Fruit fly (Drosophila melanogaster) whole organism, adult: Measurements from ENCODE around the gene sstn.

Source experiments
- CG11617 ChIP-seq: fragments of 200-800 bp; sonication (Bioruptor generic); optimal IDR thresholded peaks from 2 replicates; lab custom pipeline; 2017; ENCODE audit warnings: mild to moderate bottlenecking, missing biosample characterization, missing genetic modification reagents, missing genetic modification characterization
- CG12768 ChIP-seq: fragments of 200-800 bp; sonication (Bioruptor generic); optimal IDR thresholded peaks from 2 replicates; lab custom pipeline; 2017; ENCODE audit warnings: missing biosample characterization, missing genetic modification characterization, mild to moderate bottlenecking, moderate library complexity, missing genetic modification reagents
- CG14711 ChIP-seq: fragments of 200-800 bp; sonication (Bioruptor generic); optimal IDR thresholded peaks from 2 replicates; lab custom pipeline; 2018; ENCODE audit warnings: missing biosample characterization, mild to moderate bottlenecking, missing genetic modification characterization, moderate library complexity
- CG1620 ChIP-seq: fragments of 200-800 bp; sonication (Bioruptor generic); optimal IDR thresholded peaks from 2 replicates; lab custom pipeline; 2016; ENCODE audit warnings: missing biosample characterization, missing genetic modification characterization
- CG33017 ChIP-seq: fragments of 200-800 bp; sonication (Bioruptor generic); optimal IDR thresholded peaks from 2 replicates; lab custom pipeline; 2018; ENCODE audit warnings: missing biosample characterization, mild to moderate bottlenecking, missing genetic modification characterization, moderate library complexity
- CG5204 ChIP-seq: fragments of 200-800 bp; sonication (Bioruptor generic); optimal IDR thresholded peaks from 2 replicates; lab custom pipeline; 2016; ENCODE audit warnings: missing biosample characterization, missing genetic modification characterization
- CG7045 ChIP-seq: fragments of 200-800 bp; sonication (Bioruptor generic); optimal IDR thresholded peaks from 2 replicates; lab custom pipeline; 2017; ENCODE audit warnings: missing biosample characterization, mild to moderate bottlenecking, missing genetic modification characterization
- CG7101 ChIP-seq: fragments of 200-800 bp; sonication (Bioruptor generic); optimal IDR thresholded peaks from 2 replicates; lab custom pipeline; 2018; ENCODE audit warnings: missing biosample characterization, mild to moderate bottlenecking, missing genetic modification characterization, moderate library complexity
- Clk ChIP-seq: fragments of 200-800 bp; sonication (Bioruptor generic); optimal IDR thresholded peaks from 2 replicates; lab custom pipeline; 2017; ENCODE audit warnings: missing biosample characterization, missing genetic modification characterization
- Crg-1 ChIP-seq: fragments of 200-800 bp; sonication (Bioruptor generic); optimal IDR thresholded peaks from 2 replicates; lab custom pipeline; 2016; ENCODE audit warnings: missing biosample characterization, missing genetic modification characterization
- Hr96 ChIP-seq: fragments of 200-800 bp; sonication (Bioruptor generic); optimal IDR thresholded peaks from 2 replicates; lab custom pipeline; 2016; ENCODE audit warnings: missing biosample characterization, missing genetic modification characterization
- Mnt ChIP-seq: fragments of 200-800 bp; sonication (Bioruptor generic); optimal IDR thresholded peaks from 2 replicates; lab custom pipeline; 2016; ENCODE audit warnings: missing biosample characterization, mild to moderate bottlenecking, missing genetic modification characterization
- bab1 ChIP-seq: fragments of 200-800 bp; sonication (Bioruptor generic); optimal IDR thresholded peaks from 3 replicates; lab custom pipeline; 2019; ENCODE audit warnings: missing biosample characterization, mild to moderate bottlenecking, missing genetic modification characterization, moderate library complexity
- cic ChIP-seq: fragments of 200-800 bp; sonication (Bioruptor generic); optimal IDR thresholded peaks from 2 replicates; lab custom pipeline; 2017; ENCODE audit warnings: missing biosample characterization, mild to moderate bottlenecking, missing genetic modification characterization, moderate library complexity
- cnc ChIP-seq, 2 experiments: fragments of >200 bp; optimal IDR thresholded peaks; 2 replicates each; lab custom pipeline; 2017
- kay ChIP-seq: fragments of 200-800 bp; sonication (Bioruptor generic); peaks from one replicate; lab custom pipeline; 2016; ENCODE audit warnings: missing biosample characterization, missing genetic modification characterization, borderline replicate concordance
- ovo ChIP-seq: fragments of 200-800 bp; sonication (Bioruptor generic); optimal IDR thresholded peaks from 2 replicates; lab custom pipeline; 2016; ENCODE audit warnings: missing biosample characterization, missing genetic modification characterization
- pad ChIP-seq: fragments of 200-800 bp; sonication (Bioruptor generic); optimal IDR thresholded peaks from 3 replicates; lab custom pipeline; 2017; ENCODE audit warnings: missing biosample characterization, missing genetic modification characterization, mild to moderate bottlenecking, moderate library complexity, missing genetic modification reagents
- tj ChIP-seq: fragments of 200-800 bp; sonication (Bioruptor generic); optimal IDR thresholded peaks from 3 replicates; lab custom pipeline; 2017; ENCODE audit warnings: missing biosample characterization, mild to moderate bottlenecking, missing genetic modification characterization, moderate library complexity
- toe ChIP-seq: fragments of 200-800 bp; sonication (Bioruptor generic); optimal IDR thresholded peaks from 2 replicates; lab custom pipeline; 2016; ENCODE audit warnings: missing biosample characterization, missing genetic modification characterization

The sstn gene

dm6 chr3L:15073680-15074079, 20.8 kb downstream of the sstn start:
- TF ChIP-seq bab1, result no peak
- TF ChIP-seq CG11617 (GFP tag; lab: Kevin White, UChicago), result no peak
- TF ChIP-seq CG33017 (tag; lab: Kevin White, UChicago), result no peak
- TF ChIP-seq CG5204, result no peak
- TF ChIP-seq cnc (optimal IDR thresholded peaks at IDR 0.05; lab: Kevin White, UChicago), result no peak
- no peak for TF ChIP-seq pad
- TF ChIP-seq tj (GFP tag; lab: Kevin White, UChicago), result no peak
- no peak for TF ChIP-seq CG7045 (GFP tag; lab: Kevin White, UChicago)
- TF ChIP-seq Hr96, result no peak

dm6 chr3L:15072149-15072548, 22.4 kb downstream of the sstn start:
- no peak for TF ChIP-seq CG11617 (GFP tag; lab: Kevin White, UChicago)
- TF ChIP-seq kay (GFP tag; lab: Kevin White, UChicago), result no peak
- TF ChIP-seq CG12768, result no peak
- TF ChIP-seq cnc (optimal IDR thresholded peaks at IDR 0.05; lab: Kevin White, UChicago), result no peak
- TF ChIP-seq CG14711 (tag; lab: Kevin White, UChicago), result no peak
- TF ChIP-seq ovo (GFP tag; lab: Kevin White, UChicago), result no peak
- no peak for TF ChIP-seq toe (GFP tag; lab: Kevin White, UChicago)
- no peak for TF ChIP-seq pad
- no peak for TF ChIP-seq CG7045 (GFP tag; lab: Kevin White, UChicago)
- TF ChIP-seq bab1, result no peak
- TF ChIP-seq Clk, result no peak
- TF ChIP-seq cic, result no peak

DNA sequence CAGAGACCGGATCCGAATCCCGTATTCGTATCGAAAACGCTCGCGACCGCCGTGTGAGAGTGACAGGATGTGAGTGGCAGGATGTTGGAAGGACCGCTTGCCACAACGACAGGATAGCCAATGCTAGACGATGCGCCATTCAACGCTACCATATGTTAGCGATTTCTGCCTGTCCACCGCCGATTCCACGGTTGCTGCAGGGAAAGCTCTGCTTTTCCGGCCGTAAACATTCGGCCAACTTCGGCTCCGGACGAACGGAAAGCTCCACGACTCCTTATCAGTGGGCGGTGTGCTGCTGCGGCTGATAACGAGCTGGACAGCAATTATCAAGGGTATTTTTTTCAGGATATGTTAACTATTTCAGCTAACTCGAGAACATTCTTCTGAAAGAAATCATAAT, 29.6 kb downstream of the sstn start, which contains the start of gene Sytbeta:
TSS of gene Sytbeta (minus strand) at position 101 of the 400 bp plus-strand sequence.
- TF ChIP-seq CG12768, result no peak
- no peak for TF ChIP-seq ovo (GFP tag; lab: Kevin White, UChicago)
- no peak for TF ChIP-seq CG7101 (tag; lab: Kevin White, UChicago)

- no peak for TF ChIP-seq CG5204
- TF ChIP-seq CG7101 (tag; lab: Kevin White, UChicago), result no peak
- TF ChIP-seq cnc (optimal IDR thresholded peaks at IDR 0.05; lab: Kevin White, UChicago), result no peak
- TF ChIP-seq Clk, result no peak
- TF ChIP-seq CG1620 (GFP tag; lab: Kevin White, UChicago), result no peak
Observed at dm6 chr3L:15061605-15062004, 32.9 kb downstream of the sstn start, which contains the start of gene CG13460. Gene CG13460 (minus strand): TSS chr3L:15061705.

DNA sequence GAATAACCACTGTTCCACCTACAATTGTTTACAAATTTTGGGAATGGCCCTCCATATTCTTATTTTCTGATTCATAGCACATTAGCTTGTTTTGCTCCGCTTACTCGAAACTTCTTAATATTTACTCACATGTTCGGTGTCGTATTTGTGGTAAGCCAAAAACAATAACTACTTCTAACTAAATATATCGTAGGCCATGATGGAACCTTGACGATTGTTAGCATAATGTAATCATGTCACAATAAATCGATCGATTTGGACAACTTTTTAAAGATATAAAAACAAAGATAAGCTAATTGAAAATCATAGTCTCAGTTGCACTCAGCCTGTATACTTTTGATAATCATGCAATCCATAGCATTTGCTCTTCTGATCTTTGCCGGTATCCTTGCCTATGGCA, 40.0 kb downstream of the sstn start, which contains the start of gene EAChm:
TSS of gene EAChm (plus strand) at position 301 of the 400 bp plus-strand sequence.
- no peak for TF ChIP-seq bab1
- no peak for TF ChIP-seq toe (GFP tag; lab: Kevin White, UChicago)
- no peak for TF ChIP-seq CG11617 (GFP tag; lab: Kevin White, UChicago)
- no peak for TF ChIP-seq Clk

- TF ChIP-seq Hr96, result no peak
- no peak for TF ChIP-seq CG1620 (GFP tag; lab: Kevin White, UChicago)
- TF ChIP-seq bab1, result no peak
- TF ChIP-seq cic, result no peak
- TF ChIP-seq CG12768, result no peak
- no peak for TF ChIP-seq CG5204
- no peak for TF ChIP-seq CG7101 (tag; lab: Kevin White, UChicago)
- no peak for TF ChIP-seq Crg-1 (GFP tag; lab: Kevin White, UChicago)
Observed at dm6 chr3L:15054035-15054434, 40.5 kb downstream of the sstn start, which contains the start of gene CG18649. Gene CG18649 (minus strand): TSS chr3L:15054135.

- no peak for TF ChIP-seq toe (GFP tag; lab: Kevin White, UChicago)
- TF ChIP-seq Crg-1 (GFP tag; lab: Kevin White, UChicago), result no peak
- no peak for TF ChIP-seq Hr96
- TF ChIP-seq bab1, result no peak
- TF ChIP-seq CG5204, result no peak
- TF ChIP-seq CG33017 (tag; lab: Kevin White, UChicago), result no peak
- TF ChIP-seq cic, result no peak
- no peak for TF ChIP-seq Mnt (GFP tag; lab: Kevin White, UChicago)
Observed at dm6 chr3L:15053251-15053650, 41.3 kb downstream of the sstn start, which contains the start of gene CG43680. Gene CG43680 (minus strand): TSS chr3L:15053351.

DNA sequence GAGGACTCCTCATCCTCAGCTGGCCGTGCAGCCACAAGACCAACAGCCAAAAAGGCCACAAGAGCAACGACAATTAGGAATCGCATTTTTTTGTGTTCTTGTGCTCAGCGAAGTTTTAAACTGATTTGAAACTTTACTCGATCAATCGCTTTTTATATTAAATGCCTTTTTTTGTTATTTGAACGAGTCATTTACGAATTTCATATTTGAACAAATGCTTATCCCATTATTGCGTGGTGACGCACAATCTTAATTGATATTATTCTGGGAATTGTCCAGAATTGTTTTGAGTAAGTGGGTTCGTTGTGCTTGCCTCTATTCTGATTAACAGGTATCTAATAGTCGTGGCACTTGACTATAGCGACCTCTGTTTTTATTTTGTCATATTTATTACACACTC, 42.1 kb downstream of the sstn start, which contains the start of gene CG13461:
TSS of gene CG13461 (minus strand) at position 101 of the 400 bp plus-strand sequence.
- TF ChIP-seq cic, result no peak
- TF ChIP-seq CG7045 (GFP tag; lab: Kevin White, UChicago), result no peak
- TF ChIP-seq cnc (optimal IDR thresholded peaks at IDR 0.05; lab: Kevin White, UChicago), result no peak
- TF ChIP-seq tj (GFP tag; lab: Kevin White, UChicago), result no peak
- no peak for TF ChIP-seq CG14711 (tag; lab: Kevin White, UChicago)
- no peak for TF ChIP-seq CG12768
- TF ChIP-seq Mnt (GFP tag; lab: Kevin White, UChicago), result no peak
- TF ChIP-seq CG1620 (GFP tag; lab: Kevin White, UChicago), result no peak
- no peak for TF ChIP-seq pad
- no peak for TF ChIP-seq Clk
- TF ChIP-seq kay (GFP tag; lab: Kevin White, UChicago), result no peak
- TF ChIP-seq Hr96, result no peak
- TF ChIP-seq bab1, result no peak
- no peak for TF ChIP-seq CG7101 (tag; lab: Kevin White, UChicago)
- no peak for TF ChIP-seq CG5204
- no peak for TF ChIP-seq CG33017 (tag; lab: Kevin White, UChicago)
- TF ChIP-seq toe (GFP tag; lab: Kevin White, UChicago), result no peak
- no peak for TF ChIP-seq CG11617 (GFP tag; lab: Kevin White, UChicago)
- no peak for TF ChIP-seq ovo (GFP tag; lab: Kevin White, UChicago)
- no peak for TF ChIP-seq Crg-1 (GFP tag; lab: Kevin White, UChicago)
